Worm (Caenorhabditis elegans) whole organism, early embryonic: ENCODE measurements around the gene M163.1.

Experiments
- ama-1 ChIP-seq: fragments of 150-350 bp; optimal IDR thresholded peaks from 2 replicates; lab custom pipeline; 2014
- hmg-4 ChIP-seq: fragments of 200-800 bp; sonication (Bioruptor generic); optimal IDR thresholded peaks from 2 replicates; lab custom pipeline; 2018; ENCODE audit warnings: mild to moderate bottlenecking, missing genetic modification characterization, missing compliant biosample characterization
- scrt-1 ChIP-seq: fragments of 200-800 bp; sonication (Bioruptor generic); IDR thresholded peaks from 2 replicates; pipeline ENCODE4 v1.3.6; 2022; ENCODE audit warnings: missing genetic modification characterization, missing compliant biosample characterization

DNA sequence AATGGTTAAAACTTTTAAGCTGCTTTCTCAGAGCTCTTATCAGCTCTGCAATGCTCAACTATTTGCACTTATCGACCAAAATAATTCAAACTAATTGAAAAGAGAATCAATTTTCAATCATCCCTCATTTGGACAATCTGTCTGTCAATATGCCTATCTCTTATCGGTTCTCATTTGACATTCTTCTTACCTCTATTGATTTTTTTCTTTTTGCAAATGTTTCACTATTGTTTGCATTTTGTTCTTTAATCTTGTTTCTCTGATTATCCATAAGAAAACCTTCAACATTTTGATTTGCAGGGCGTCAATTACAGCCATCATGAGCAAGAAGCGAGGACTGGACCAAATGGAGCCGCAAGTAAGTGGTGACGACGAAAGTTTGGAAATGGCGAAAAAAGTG, 12.9 kb upstream of the M163.1 start, which contains the start of gene D1025.10:
- TF ChIP-seq scrt-1 (GFP tag; lab: Robert Waterston, UW) (no peak), ama-1 (no peak), hmg-4 (GFP tag; lab: Kevin White, UChicago) (no peak)
